Fruit fly (Drosophila melanogaster) whole organism, embryonic: ENCODE data around the gene Clc.

ENCODE experiments used
- CG4854 ChIP-seq: fragments of 200-800 bp; sonication (Bioruptor generic); optimal IDR thresholded peaks from 2 replicates; lab custom pipeline; 2016; ENCODE audit warnings: missing biosample characterization, missing genetic modification characterization, inconsistent platforms
- CHES-1-like ChIP-seq: fragments of 200-800 bp; sonication (Bioruptor generic); optimal IDR thresholded peaks from 2 replicates; lab custom pipeline; 2016; ENCODE audit warnings: missing biosample characterization, missing genetic modification characterization
- Pdp1 ChIP-seq, 2 experiments: fragments of 200-800 bp; sonication (Bioruptor generic); optimal IDR thresholded peaks; 3 replicates each; lab custom pipeline; 2016; ENCODE audit warnings: missing biosample characterization in 2 of 2, missing genetic modification characterization in 2 of 2, mild to moderate bottlenecking in 1 of 2, moderate library complexity in 1 of 2
- fru ChIP-seq: fragments of >200 bp; optimal IDR thresholded peaks from 2 replicates; lab custom pipeline; 2017
- lbe ChIP-seq: fragments of 200-800 bp; sonication (Bioruptor generic); optimal IDR thresholded peaks from 2 replicates; lab custom pipeline; 2016; ENCODE audit warnings: missing biosample characterization, mild to moderate bottlenecking, missing genetic modification characterization

DNA sequence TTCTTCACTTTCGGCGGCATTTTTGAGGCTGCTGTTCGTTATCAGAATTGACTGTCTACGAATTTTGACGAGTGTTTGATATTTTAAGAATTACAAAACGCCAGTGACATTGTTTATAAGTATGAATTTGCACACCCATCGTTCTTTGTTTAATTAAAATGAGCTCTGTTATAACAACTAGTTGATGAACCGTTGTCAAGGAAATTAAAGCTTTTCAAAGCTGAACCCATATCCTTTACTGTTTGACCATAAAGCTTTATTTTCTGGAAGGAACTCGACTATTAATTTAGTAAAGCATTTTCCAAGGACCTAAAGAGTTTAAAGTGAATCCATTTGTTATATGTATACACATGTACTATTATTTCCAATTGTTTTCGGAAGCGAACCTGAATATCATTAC is 34.4 kb downstream of the Clc start, which contains the start of gene CG17122:
- no peak for TF ChIP-seq lbe (GFP tag; lab: Kevin White, UChicago)
- TF ChIP-seq Pdp1 (GFP tag; optimal IDR thresholded peaks at IDR 0.05; lab: Kevin White, UChicago): no peak
- TF ChIP-seq CHES-1-like: no peak
- TF ChIP-seq fru: no peak
- TF ChIP-seq CG4854 (GFP tag; lab: Kevin White, UChicago): no peak
